Fruit fly (Drosophila melanogaster) S2 (cell line): ENCODE results near the gene Atg2.

Experiments
- CG8478 ChIP-seq: fragments of >200 bp; optimal IDR thresholded peaks from 2 replicates; lab custom pipeline; 2018
- CTCF ChIP-seq, 2 experiments: fragments of >200 bp; optimal IDR thresholded peaks; 2 replicates each; lab custom pipeline; 2018

Atg2 gene

DNA sequence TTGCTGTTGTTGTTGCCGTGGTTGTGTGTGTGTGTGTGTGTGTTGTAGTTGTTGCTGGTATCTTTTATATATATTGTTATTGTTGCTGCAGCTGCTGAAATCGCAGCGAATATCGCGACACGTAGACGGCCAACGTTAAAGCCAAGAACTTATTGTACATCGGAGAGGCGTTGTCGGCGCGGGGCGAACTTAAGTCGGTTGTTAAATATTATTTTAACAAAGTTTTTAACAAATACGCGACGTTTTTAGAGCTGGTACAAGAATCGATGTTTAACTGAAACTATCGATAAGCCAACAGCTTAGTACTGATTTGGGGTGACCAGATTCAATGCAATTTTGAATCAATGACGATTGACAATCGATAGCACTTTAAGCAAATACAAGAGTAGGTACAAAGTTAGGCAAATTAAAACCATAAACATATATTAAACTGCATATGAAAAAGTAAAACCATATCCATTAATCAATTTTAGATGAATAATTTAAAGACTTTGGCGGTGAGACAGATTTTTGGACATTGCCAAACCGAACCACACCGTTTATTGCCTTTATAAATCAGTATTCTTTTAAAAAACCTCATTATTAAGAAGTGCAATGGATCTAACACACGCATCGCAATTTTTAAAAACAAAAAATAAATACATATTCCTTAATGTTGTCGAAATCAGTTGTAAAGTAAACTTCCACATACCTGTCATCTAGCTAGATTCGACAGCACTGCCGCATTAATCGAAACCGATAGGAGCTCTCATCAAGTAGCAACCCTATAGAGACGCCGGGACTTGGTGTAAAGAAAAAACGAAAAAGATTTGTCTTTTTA is 7.7 kb upstream of the Atg2 start, which contains the start of the genes Mrtf and Non2:
Gene Mrtf, minus strand, starts transcription at position 268 of the 820 bp plus-strand sequence.
Gene Non2, plus strand, starts transcription at position 731 of the 820 bp plus-strand sequence.
- no peak for TF ChIP-seq CG8478 (lab: Kevin White, UChicago)
- TF ChIP-seq CTCF (optimal IDR thresholded peaks at IDR 0.05; lab: Kevin White, UChicago), result no peak

dm6 chr3L:2772045-2772444 is 2.1 kb upstream of the Atg2 start, which contains the start of gene AhcyL1:
Gene AhcyL1 (minus strand): TSS chr3L:2772325.
- TF ChIP-seq CG8478 (lab: Kevin White, UChicago) (no peak), CTCF (optimal IDR thresholded peaks at IDR 0.05; lab: Kevin White, UChicago) (no peak)

DNA sequence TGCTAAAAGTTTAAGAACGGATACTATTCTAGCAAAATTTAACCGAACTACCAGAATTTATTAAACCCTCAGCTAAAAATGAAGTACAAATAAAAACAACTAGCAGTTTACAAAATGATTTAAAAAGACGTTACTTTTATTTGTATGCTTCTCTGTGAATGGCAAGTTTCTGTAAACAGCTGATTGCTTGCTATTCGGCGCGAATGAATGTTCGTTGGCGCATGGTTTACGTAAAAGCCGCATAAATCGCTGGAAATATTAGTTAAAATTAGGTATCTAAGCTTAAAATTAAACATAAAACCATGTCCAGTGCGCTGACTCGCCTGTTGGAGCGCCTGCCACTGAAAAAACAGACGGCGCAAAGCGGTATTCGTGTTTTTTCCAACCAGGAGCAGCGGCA is 6.6 kb downstream of the Atg2 start, which contains the start of gene mRpS35:
Gene mRpS35, plus strand, starts transcription at position 189 of the 400 bp plus-strand sequence.
- TF ChIP-seq CTCF (optimal IDR thresholded peaks at IDR 0.05; lab: Kevin White, UChicago) (no peak), CG8478 (lab: Kevin White, UChicago) (no peak)

DNA sequence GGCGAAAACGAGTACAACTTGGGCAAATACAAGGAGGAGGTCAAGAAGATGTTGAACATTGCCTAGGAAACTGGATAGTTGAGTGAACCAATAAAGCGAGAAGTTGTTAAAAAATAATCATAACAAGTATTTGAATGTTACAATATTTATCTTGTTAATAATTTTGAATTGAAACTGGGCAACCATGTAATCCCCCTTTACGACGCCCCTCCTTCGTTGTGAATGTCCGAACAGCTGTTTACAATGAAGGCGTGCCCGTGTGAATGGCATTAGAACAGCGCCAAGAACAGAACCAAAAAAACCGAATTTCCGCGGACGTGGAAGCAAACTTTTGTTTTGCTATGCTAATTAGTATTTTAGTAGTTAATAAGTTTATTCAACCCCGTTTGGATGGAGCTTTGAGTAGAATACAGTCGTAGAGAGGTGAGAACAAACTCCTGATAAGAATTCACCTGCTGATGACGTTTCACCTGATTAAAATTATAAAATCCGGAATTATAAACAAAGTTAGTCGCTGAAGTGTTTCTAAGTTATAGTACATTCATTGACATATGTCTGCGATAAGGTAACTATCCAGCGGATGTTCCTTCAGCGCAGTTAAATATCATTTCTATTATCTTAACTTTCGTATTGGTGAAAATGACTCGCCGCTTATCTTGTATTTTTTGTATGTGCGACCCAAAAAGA is 8.0 kb downstream of the Atg2 start, which contains the start of gene Pgant6:
Gene Pgant6, plus strand, starts transcription at position 265 of the 687 bp plus-strand sequence.
- TF ChIP-seq CG8478 (lab: Kevin White, UChicago), result no peak
- TF ChIP-seq CTCF (optimal IDR thresholded peaks at IDR 0.05; lab: Kevin White, UChicago), result no peak

DNA sequence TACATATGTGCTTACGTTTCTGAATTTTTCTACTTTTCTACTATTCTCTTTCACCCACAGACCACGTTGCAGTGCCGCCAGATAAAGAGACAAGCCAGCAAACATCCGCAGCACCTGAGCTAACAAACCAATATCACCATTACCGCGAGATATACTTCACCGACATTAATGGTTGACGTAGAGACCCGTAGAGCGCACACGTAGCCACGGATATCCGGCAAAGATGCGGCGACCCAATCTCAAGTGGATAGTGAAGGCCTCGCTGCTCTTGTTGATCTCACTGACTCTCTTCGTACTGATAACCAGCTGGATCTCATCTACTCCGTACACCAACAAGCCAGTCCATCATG is 8.5 kb downstream of the Atg2 start:
- TF ChIP-seq CTCF (optimal IDR thresholded peaks at IDR 0.05; lab: Kevin White, UChicago), result no peak
- no peak for TF ChIP-seq CG8478 (lab: Kevin White, UChicago)

dm6 chr3L:2785941-2786340 is 11.8 kb downstream of the Atg2 start:
- TF ChIP-seq CG8478 (lab: Kevin White, UChicago) (no peak), CTCF (optimal IDR thresholded peaks at IDR 0.05; lab: Kevin White, UChicago) (no peak)

dm6 chr3L:2795363-2795957 is 21.3 kb downstream of the Atg2 start:
- TF ChIP-seq CTCF (optimal IDR thresholded peaks at IDR 0.05; lab: Kevin White, UChicago) (no peak), CG8478 (lab: Kevin White, UChicago) (no peak)

DNA sequence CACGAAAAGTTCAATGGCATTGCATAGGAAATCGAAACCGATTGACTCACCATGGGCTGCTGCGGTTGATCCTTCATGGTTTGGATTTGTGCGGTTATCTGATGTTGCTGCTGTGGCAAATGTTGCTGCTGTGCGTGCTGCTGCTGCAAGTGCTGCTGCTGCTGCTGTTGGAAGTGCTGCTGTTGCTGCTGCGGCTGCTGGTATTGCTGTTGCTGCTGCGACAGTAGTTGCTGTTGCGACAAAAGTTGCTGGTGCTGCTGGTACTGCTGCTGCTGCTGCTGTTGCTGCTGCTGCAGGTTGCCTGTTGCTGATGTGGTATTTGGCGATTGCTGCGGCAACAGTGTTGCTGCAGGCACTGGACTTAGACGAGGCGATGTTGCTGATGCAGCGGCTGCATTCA is 22.1 kb downstream of the Atg2 start:
- TF ChIP-seq CTCF (optimal IDR thresholded peaks at IDR 0.05; lab: Kevin White, UChicago) (no peak), CG8478 (lab: Kevin White, UChicago) (no peak)

DNA sequence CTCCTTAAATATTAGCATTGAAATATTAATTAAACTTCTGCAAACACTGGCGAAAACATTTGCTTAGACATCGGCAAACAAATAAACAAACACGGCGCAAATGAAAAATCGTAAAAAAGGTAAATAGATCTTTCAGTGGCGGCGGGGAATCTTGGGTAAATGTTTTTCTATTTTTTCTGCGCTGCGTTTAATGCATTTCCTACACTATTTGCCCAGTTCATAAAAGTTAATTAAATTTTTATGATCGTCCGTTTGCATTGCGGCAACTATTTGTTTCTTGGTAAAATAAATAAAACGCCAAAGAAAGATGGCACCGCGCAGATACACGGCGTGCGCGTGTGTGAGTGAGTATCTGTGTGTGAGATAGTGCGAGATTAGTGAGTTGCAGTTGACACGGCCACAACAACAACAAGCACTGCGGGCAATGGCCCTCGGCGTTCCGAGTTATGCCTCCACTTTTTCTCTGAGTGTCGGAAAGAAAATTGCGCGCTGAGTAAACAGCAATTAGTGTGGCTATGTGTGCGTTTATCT is 24.4 kb downstream of the Atg2 start:
- no peak for TF ChIP-seq CTCF (optimal IDR thresholded peaks at IDR 0.05; lab: Kevin White, UChicago)
- TF ChIP-seq CG8478 (lab: Kevin White, UChicago), result no peak

dm6 chr3L:2799110-2799618 is 25.0 kb downstream of the Atg2 start:
- TF ChIP-seq CTCF (optimal IDR thresholded peaks at IDR 0.05; lab: Kevin White, UChicago), result no peak
- TF ChIP-seq CG8478 (lab: Kevin White, UChicago), result no peak

- no peak for TF ChIP-seq CTCF (optimal IDR thresholded peaks at IDR 0.05; lab: Kevin White, UChicago)
- TF ChIP-seq CG8478 (lab: Kevin White, UChicago), result no peak
These were observed 26.2 kb downstream of the Atg2 start for dm6 chr3L:2800329-2800728.

DNA sequence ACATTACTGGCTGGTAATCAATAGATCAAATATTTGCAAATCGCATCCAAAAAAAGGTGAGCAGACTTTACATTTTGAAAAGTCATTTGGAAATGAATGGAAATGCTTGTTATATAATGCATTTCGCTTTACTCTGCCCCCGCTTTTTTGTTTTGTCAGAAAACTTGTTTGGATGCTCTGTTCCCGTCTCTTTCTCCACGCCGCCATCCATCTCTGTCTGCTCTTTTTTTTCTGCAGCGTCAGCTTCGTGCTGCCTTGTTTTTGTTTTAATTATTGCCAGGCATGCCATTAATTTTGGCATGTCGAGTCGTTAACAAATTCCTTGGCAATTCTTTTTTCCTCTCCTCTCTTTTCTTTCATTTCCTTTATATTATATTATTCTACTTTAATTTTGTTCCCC is 27.2 kb downstream of the Atg2 start:
- TF ChIP-seq CTCF (optimal IDR thresholded peaks at IDR 0.05; lab: Kevin White, UChicago), result no peak
- TF ChIP-seq CG8478 (lab: Kevin White, UChicago), result no peak

dm6 chr3L:2802085-2802484 is 27.9 kb downstream of the Atg2 start:
- TF ChIP-seq CTCF (optimal IDR thresholded peaks at IDR 0.05; lab: Kevin White, UChicago) (no peak), CG8478 (lab: Kevin White, UChicago) (no peak)
